Fruit fly (Drosophila melanogaster) whole organism, embryonic: ENCODE results near the gene CG9630.

Source experiments
- BEAF-32 ChIP-seq: fragments of 200-800 bp; sonication (Bioruptor generic); optimal IDR thresholded peaks from 3 replicates; lab custom pipeline; 2017; ENCODE audit warnings: missing biosample characterization, missing genetic modification characterization, mild to moderate bottlenecking, moderate library complexity, missing genetic modification reagents
- C15 ChIP-seq: fragments of 200-800 bp; sonication (Bioruptor generic); IDR thresholded peaks from 3 replicates; pipeline ENCODE4 v1.3.6; 2022; ENCODE audit warnings: missing biosample characterization, missing genetic modification characterization
- CG10321 ChIP-seq: fragments of 200-800 bp; sonication (Bioruptor generic); IDR thresholded peaks from 2 replicates; pipeline ENCODE4 v1.3.6; 2022; ENCODE audit warnings: missing biosample characterization, missing genetic modification characterization
- CG11723 ChIP-seq: fragments of 200-800 bp; sonication (Bioruptor generic); optimal IDR thresholded peaks from 2 replicates; lab custom pipeline; 2017; ENCODE audit warnings: missing biosample characterization, mild to moderate bottlenecking, missing genetic modification characterization
- CG13624 ChIP-seq: fragments of 200-800 bp; sonication (Bioruptor generic); optimal IDR thresholded peaks from 2 replicates; lab custom pipeline; 2016; ENCODE audit warnings: missing biosample characterization, missing genetic modification characterization
- CG15601 ChIP-seq: fragments of 200-800 bp; sonication (Bioruptor generic); optimal IDR thresholded peaks from 3 replicates; lab custom pipeline; 2019; ENCODE audit warnings: missing biosample characterization, mild to moderate bottlenecking, missing genetic modification characterization, moderate library complexity
- CG15696 ChIP-seq: fragments of 200-800 bp; sonication (Bioruptor generic); optimal IDR thresholded peaks from 2 replicates; lab custom pipeline; 2019; ENCODE audit warnings: missing biosample characterization, mild to moderate bottlenecking, missing genetic modification characterization, moderate library complexity
- CG16815 ChIP-seq: fragments of 200-800 bp; sonication (Bioruptor generic); optimal IDR thresholded peaks from 3 replicates; lab custom pipeline; 2017; ENCODE audit warnings: missing biosample characterization, mild to moderate bottlenecking, missing genetic modification characterization
- CG2116 ChIP-seq: fragments of 200-800 bp; sonication (Bioruptor generic); optimal IDR thresholded peaks from 3 replicates; lab custom pipeline; 2018; ENCODE audit warnings: missing biosample characterization, mild to moderate bottlenecking, missing genetic modification characterization
- CG2129 ChIP-seq: fragments of 200-800 bp; sonication (Bioruptor generic); IDR thresholded peaks from 2 replicates; pipeline ENCODE4 v1.3.6; 2022; ENCODE audit warnings: missing biosample characterization, missing genetic modification characterization; ENCODE audit not compliant: partially characterized antibody
- CG31388 ChIP-seq: fragments of 200-800 bp; sonication (Bioruptor generic); optimal IDR thresholded peaks from 2 replicates; lab custom pipeline; 2016; ENCODE audit warnings: missing biosample characterization, missing genetic modification characterization
- CG32772 ChIP-seq: fragments of 200-800 bp; sonication (Bioruptor generic); IDR thresholded peaks from 2 replicates; pipeline ENCODE4 v1.3.6; 2022; ENCODE audit warnings: missing biosample characterization, missing genetic modification characterization
- CG5245 ChIP-seq: fragments of 200-800 bp; sonication (Bioruptor generic); optimal IDR thresholded peaks from 3 replicates; lab custom pipeline; 2016; ENCODE audit warnings: missing biosample characterization, missing genetic modification characterization
- CG6683 ChIP-seq: fragments of 200-800 bp; sonication (Bioruptor generic); optimal IDR thresholded peaks from 2 replicates; lab custom pipeline; 2017; ENCODE audit warnings: missing biosample characterization, mild to moderate bottlenecking, missing genetic modification characterization, missing genetic modification reagents
- CG7556 ChIP-seq: fragments of 200-800 bp; sonication (Bioruptor generic); optimal IDR thresholded peaks from 2 replicates; lab custom pipeline; 2017; ENCODE audit warnings: missing biosample characterization, mild to moderate bottlenecking, missing genetic modification characterization
- CG8388 ChIP-seq: fragments of 200-800 bp; sonication (Bioruptor generic); optimal IDR thresholded peaks from 2 replicates; lab custom pipeline; 2019; ENCODE audit warnings: missing biosample characterization, mild to moderate bottlenecking, missing genetic modification characterization, moderate library complexity
- CG8478 ChIP-seq: fragments of >200 bp; optimal IDR thresholded peaks from 2 replicates; lab custom pipeline; 2018
- CG9215 ChIP-seq: fragments of 200-800 bp; sonication (Bioruptor generic); IDR thresholded peaks from 2 replicates; pipeline ENCODE4 v1.3.6; 2022; ENCODE audit warnings: missing biosample characterization, missing genetic modification characterization
- Chrac-16 ChIP-seq: fragments of 200-800 bp; sonication (Bioruptor generic); optimal IDR thresholded peaks from 3 replicates; lab custom pipeline; 2016; ENCODE audit warnings: missing biosample characterization, missing genetic modification characterization
- CoRest ChIP-seq: fragments of 200-800 bp; sonication (Bioruptor generic); optimal IDR thresholded peaks from 3 replicates; lab custom pipeline; 2018; ENCODE audit warnings: missing biosample characterization, mild to moderate bottlenecking, missing genetic modification characterization, moderate library complexity
- D19B ChIP-seq: fragments of 200-800 bp; sonication (Bioruptor generic); optimal IDR thresholded peaks from 2 replicates; lab custom pipeline; 2017; ENCODE audit warnings: missing biosample characterization, mild to moderate bottlenecking, missing genetic modification characterization
- Hey ChIP-seq: fragments of 200-800 bp; sonication (Bioruptor generic); optimal IDR thresholded peaks from 3 replicates; lab custom pipeline; 2018; ENCODE audit warnings: missing biosample characterization, mild to moderate bottlenecking, missing genetic modification characterization
- Hr51 ChIP-seq, 2 experiments: fragments of 200-800 bp; sonication (Bioruptor generic); optimal IDR thresholded peaks; 2 replicates in 1 of 2; 3 replicates in 1 of 2; lab custom pipeline; 2016 to 2018; ENCODE audit warnings: missing biosample characterization in 2 of 2, missing genetic modification characterization in 2 of 2, mild to moderate bottlenecking in 1 of 2, moderate library complexity in 1 of 2
- MESR4 ChIP-seq: fragments of 200-800 bp; sonication (Bioruptor generic); optimal IDR thresholded peaks from 2 replicates; lab custom pipeline; 2018; ENCODE audit warnings: missing biosample characterization, mild to moderate bottlenecking, missing genetic modification characterization, moderate library complexity
- NfI ChIP-seq: fragments of 200-800 bp; sonication (Bioruptor generic); optimal IDR thresholded peaks from 3 replicates; lab custom pipeline; 2018; ENCODE audit warnings: missing biosample characterization, mild to moderate bottlenecking, missing genetic modification characterization, moderate library complexity
- Sry-β ChIP-seq: fragments of 200-800 bp; sonication (Bioruptor generic); optimal IDR thresholded peaks from 2 replicates; lab custom pipeline; 2018; ENCODE audit warnings: missing biosample characterization, mild to moderate bottlenecking, missing genetic modification characterization, moderate library complexity
- Xbp1 ChIP-seq: fragments of 200-800 bp; sonication (Bioruptor generic); optimal IDR thresholded peaks from 3 replicates; lab custom pipeline; 2016; ENCODE audit warnings: missing biosample characterization, mild to moderate bottlenecking, missing genetic modification characterization
- ato ChIP-seq: fragments of 200-800 bp; sonication (Bioruptor generic); IDR thresholded peaks from 2 replicates; pipeline ENCODE4 v1.3.6; 2022; ENCODE audit warnings: missing biosample characterization, missing genetic modification characterization; ENCODE audit not compliant: partially characterized antibody
- crol ChIP-seq: fragments of 200-800 bp; sonication (Bioruptor generic); IDR thresholded peaks from 2 replicates; pipeline ENCODE4 v1.3.6; 2022; ENCODE audit warnings: missing biosample characterization, missing genetic modification characterization
- fd3F ChIP-seq: fragments of 200-800 bp; sonication (Bioruptor generic); optimal IDR thresholded peaks from 2 replicates; lab custom pipeline; 2018; ENCODE audit warnings: missing biosample characterization, mild to moderate bottlenecking, missing genetic modification characterization, moderate library complexity
- fu2 ChIP-seq: fragments of 200-800 bp; sonication (Bioruptor generic); optimal IDR thresholded peaks from 2 replicates; lab custom pipeline; 2016; ENCODE audit warnings: missing biosample characterization, missing genetic modification characterization
- gem ChIP-seq: fragments of 200-800 bp; sonication (Bioruptor generic); optimal IDR thresholded peaks from 2 replicates; lab custom pipeline; 2019; ENCODE audit warnings: missing biosample characterization, mild to moderate bottlenecking, missing genetic modification characterization, moderate library complexity
- gsb-n ChIP-seq: fragments of 200-800 bp; sonication (Bioruptor generic); optimal IDR thresholded peaks from 3 replicates; lab custom pipeline; 2018; ENCODE audit warnings: missing biosample characterization, mild to moderate bottlenecking, missing genetic modification characterization
- knrl ChIP-seq: fragments of 200-800 bp; sonication (Bioruptor generic); IDR thresholded peaks from 3 replicates; pipeline ENCODE4 v1.3.6; 2022; ENCODE audit warnings: missing biosample characterization, missing genetic modification characterization; ENCODE audit not compliant: partially characterized antibody
- lab ChIP-seq: fragments of 200-800 bp; sonication (Bioruptor generic); optimal IDR thresholded peaks from 3 replicates; lab custom pipeline; 2017; ENCODE audit warnings: missing biosample characterization, missing genetic modification characterization, mild to moderate bottlenecking, moderate library complexity, missing genetic modification reagents
- lola ChIP-seq, 3 experiments: fragments of >200 bp in 2 of 3; fragments of 200-800 bp in 1 of 3; sonication (Bioruptor generic) in 1 of 3; optimal IDR thresholded peaks; 2 replicates each; lab custom pipeline; 2017 to 2019; ENCODE audit warnings: missing biosample characterization in 3 of 3, missing genetic modification characterization in 3 of 3, mild to moderate bottlenecking in 1 of 3, moderate library complexity in 1 of 3
- oc ChIP-seq: fragments of 200-800 bp; sonication (Bioruptor generic); optimal IDR thresholded peaks from 2 replicates; lab custom pipeline; 2018; ENCODE audit warnings: missing biosample characterization, mild to moderate bottlenecking, missing genetic modification characterization, moderate library complexity
- otp ChIP-seq: fragments of 200-800 bp; sonication (Bioruptor generic); IDR thresholded peaks from 3 replicates; pipeline ENCODE4, ENCODE4 v1.3.6; 2022; ENCODE audit warnings: missing biosample characterization, missing genetic modification characterization
- pan ChIP-seq, 4 experiments: fragments of >200 bp in 3 of 4; fragments of 200-800 bp in 1 of 4; sonication (Bioruptor generic) in 1 of 4; optimal IDR thresholded peaks in 3 of 4; IDR thresholded peaks in 1 of 4; 2 replicates each; pipeline versions ENCODE4 v1.3.6 to Lab custom; 2017 to 2022; ENCODE audit warnings: missing biosample characterization in 2 of 4, missing genetic modification characterization in 2 of 4, mixed read lengths in 1 of 4
- prd ChIP-seq, 3 experiments: fragments of >200 bp in 2 of 3; fragments of 200-800 bp in 1 of 3; sonication (Bioruptor generic) in 1 of 3; optimal IDR thresholded peaks in 2 of 3; IDR thresholded peaks in 1 of 3; 2 replicates in 2 of 3; 3 replicates in 1 of 3; pipeline versions ENCODE4 v1.3.6 to Lab custom; 2017 to 2022; ENCODE audit warnings: missing biosample characterization in 1 of 3, missing genetic modification characterization in 1 of 3
- sens-2 ChIP-seq: fragments of 200-800 bp; sonication (Bioruptor generic); IDR thresholded peaks from 2 replicates; pipeline ENCODE4 v1.3.6; 2022; ENCODE audit warnings: missing biosample characterization, missing genetic modification characterization
- shn ChIP-seq: fragments of 200-800 bp; sonication (Bioruptor generic); optimal IDR thresholded peaks from 3 replicates; lab custom pipeline; 2016; ENCODE audit warnings: missing biosample characterization, missing genetic modification characterization
- slbo ChIP-seq: fragments of 200-800 bp; sonication (Bioruptor generic); IDR thresholded peaks from 2 replicates; pipeline ENCODE4 v1.3.6; 2022; ENCODE audit warnings: missing biosample characterization, missing genetic modification characterization
- vvl ChIP-seq: fragments of 200-800 bp; sonication (Bioruptor generic); IDR thresholded peaks from 2 replicates; pipeline ENCODE4 v1.3.6; 2022; ENCODE audit warnings: missing biosample characterization, missing genetic modification characterization
- yki ChIP-seq: fragments of >200 bp; optimal IDR thresholded peaks from 3 replicates; lab custom pipeline; 2018

The CG9630 gene

dm6 chr3R:8239472-8240301 is 30.0 kb downstream of the CG9630 start (continued):
- peak; percentile 71 for TF ChIP-seq CG2116 (GFP tag; lab: Kevin White, UChicago)
- no peak for TF ChIP-seq C15 (GFP tag; lab: Robert Waterston, UW)
- TF ChIP-seq CG13624 (GFP tag; lab: Kevin White, UChicago): peak; percentile 83
- TF ChIP-seq CG8478 (lab: Kevin White, UChicago): no peak
- no peak for TF ChIP-seq CG31388 (GFP tag; lab: Kevin White, UChicago)
- TF ChIP-seq CG15601: peak; percentile 86
- peak; percentile 78 for TF ChIP-seq CG16815 (GFP tag; lab: Kevin White, UChicago)

dm6 chr3R:8233864-8234263 is 35.8 kb downstream of the CG9630 start:
- TF ChIP-seq Sry-β: no peak
- no peak for TF ChIP-seq gsb-n
- peak; percentile 61 for TF ChIP-seq gem (tag; lab: Kevin White, UChicago)
- no peak for TF ChIP-seq Hey (tag; lab: Kevin White, UChicago)
- TF ChIP-seq lab (GFP tag; lab: Kevin White, UChicago): no peak
- peak; percentile 86 for TF ChIP-seq D19B (GFP tag; lab: Kevin White, UChicago)
- peak; percentile 35 for TF ChIP-seq Xbp1 (GFP tag; lab: Kevin White, UChicago)
- no peak for TF ChIP-seq crol (GFP tag; lab: Robert Waterston, UW)
- peak; percentile 4 for TF ChIP-seq Chrac-16 (GFP tag; lab: Kevin White, UChicago)
- TF ChIP-seq yki: no peak
- TF ChIP-seq CG9215 (GFP tag; lab: Robert Waterston, UW): no peak
- TF ChIP-seq MESR4 (GFP tag; lab: Kevin White, UChicago): peak; percentile 35
- no peak for TF ChIP-seq sens-2 (GFP tag; lab: Robert Waterston, UW)
- TF ChIP-seq CG32772 (GFP tag; lab: Robert Waterston, UW): no peak
- TF ChIP-seq ato (GFP tag; lab: Robert Waterston, UW): peak; percentile 21; the same call in 1 of the 2 replicates
- peak; percentile 3 for TF ChIP-seq CoRest (tag; lab: Kevin White, UChicago)
- peak; percentile 1 for TF ChIP-seq CG15696
- peak in 1 of 2 experiments; percentile 61 for TF ChIP-seq pan (optimal IDR thresholded peaks at IDR 0.05; lab: Kevin White, UChicago)
- no peak for TF ChIP-seq pan (GFP tag; optimal IDR thresholded peaks at IDR 0.05 in 1 of 2, IDR thresholded peaks at IDR 0.05 in 1 of 2)
- no peak for TF ChIP-seq NfI
- no peak for TF ChIP-seq shn (GFP tag; lab: Kevin White, UChicago)
- TF ChIP-seq CG7556 (GFP tag; lab: Kevin White, UChicago): peak; percentile 14
- TF ChIP-seq lola (GFP tag; optimal IDR thresholded peaks at IDR 0.05; lab: Kevin White, UChicago): peak in 1 of 3 experiments; percentile 38
- TF ChIP-seq fd3F (GFP tag; lab: Kevin White, UChicago): no peak
- TF ChIP-seq CG10321 (GFP tag; lab: Robert Waterston, UW): no peak
- TF ChIP-seq CG8478 (lab: Kevin White, UChicago): no peak
- TF ChIP-seq vvl (GFP tag; lab: Robert Waterston, UW): 0 out of 2 replicates have a peak, but pooled peaks have one; percentile 13
- no peak for TF ChIP-seq CG2116 (GFP tag; lab: Kevin White, UChicago)
- no peak for TF ChIP-seq otp
- TF ChIP-seq CG8388 (GFP tag; lab: Kevin White, UChicago): peak; percentile 53
- no peak for TF ChIP-seq CG2129 (GFP tag; lab: Robert Waterston, UW)
- TF ChIP-seq CG11723: no peak
- TF ChIP-seq CG5245 (GFP tag; lab: Kevin White, UChicago): no peak
- no peak; the same call in 1 of the 2 replicates for TF ChIP-seq slbo
- no peak for TF ChIP-seq Hr51 (GFP tag; optimal IDR thresholded peaks at IDR 0.05; lab: Kevin White, UChicago)
- no peak for TF ChIP-seq fu2 (GFP tag; lab: Kevin White, UChicago)
- TF ChIP-seq prd (optimal IDR thresholded peaks at IDR 0.05; lab: Kevin White, UChicago): no peak
- TF ChIP-seq prd (GFP tag; IDR thresholded peaks at IDR 0.05; lab: Robert Waterston, UW): peak; percentile 16; the same call in 1 of the 3 replicates
- TF ChIP-seq CG6683 (GFP tag; lab: Kevin White, UChicago): no peak
- TF ChIP-seq oc (tag; lab: Kevin White, UChicago): no peak
- TF ChIP-seq BEAF-32 (GFP tag; lab: Kevin White, UChicago): no peak
- TF ChIP-seq knrl (GFP tag; lab: Robert Waterston, UW): no peak
